Fruit fly (Drosophila melanogaster) S2 (cell line): ENCODE results near the gene nAChRalpha7.

Experiments used
- CG8478 ChIP-seq: fragments of >200 bp; optimal IDR thresholded peaks from 2 replicates; lab custom pipeline; 2018
- CTCF ChIP-seq, 2 experiments: fragments of >200 bp; optimal IDR thresholded peaks; 2 replicates each; lab custom pipeline; 2018

The nAChRalpha7 gene

DNA sequence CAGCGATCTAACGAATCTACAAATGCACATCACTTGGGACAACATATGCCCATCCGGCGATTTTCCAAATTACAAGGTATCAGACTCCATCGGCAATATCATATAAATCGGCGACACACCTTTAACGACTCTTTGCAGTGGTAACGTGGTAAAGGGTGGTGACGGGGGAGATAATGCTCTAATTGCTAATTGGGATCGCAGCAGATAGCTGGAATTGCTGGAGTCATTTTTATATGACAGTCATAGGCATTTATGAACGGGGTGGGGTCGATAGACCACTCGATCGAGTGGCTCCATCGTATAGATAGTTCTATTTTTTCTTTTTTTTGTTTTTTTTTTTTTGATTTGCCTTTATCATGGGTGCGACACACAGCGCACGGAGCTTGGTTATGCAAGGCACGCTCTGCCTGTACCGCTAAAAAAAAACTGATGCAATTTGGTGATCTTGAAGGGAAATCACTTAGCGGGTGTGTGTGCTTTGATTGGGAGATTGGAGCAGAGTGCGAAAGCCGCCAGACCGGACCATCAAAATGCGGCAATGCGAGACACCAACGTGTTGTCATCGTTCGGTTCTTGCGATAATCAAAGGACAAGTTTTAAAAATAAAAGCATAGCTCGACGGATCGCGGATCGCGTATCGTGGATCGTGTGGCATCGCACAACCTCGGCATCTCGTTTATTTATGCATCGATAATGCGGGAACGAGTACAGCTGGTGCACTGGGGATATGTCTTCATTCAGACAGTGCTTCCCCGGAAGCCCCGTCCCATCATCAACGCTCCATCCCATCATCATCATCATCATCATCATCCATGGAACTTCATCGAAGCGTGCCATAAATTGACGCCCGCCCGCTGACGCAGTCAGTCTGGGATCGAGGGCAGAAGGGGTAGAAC lies 33.7 kb downstream of the nAChRalpha7 start:
- no peak for TF ChIP-seq CTCF (optimal IDR thresholded peaks at IDR 0.05; lab: Kevin White, UChicago)
- TF ChIP-seq CG8478 (lab: Kevin White, UChicago): no peak

DNA sequence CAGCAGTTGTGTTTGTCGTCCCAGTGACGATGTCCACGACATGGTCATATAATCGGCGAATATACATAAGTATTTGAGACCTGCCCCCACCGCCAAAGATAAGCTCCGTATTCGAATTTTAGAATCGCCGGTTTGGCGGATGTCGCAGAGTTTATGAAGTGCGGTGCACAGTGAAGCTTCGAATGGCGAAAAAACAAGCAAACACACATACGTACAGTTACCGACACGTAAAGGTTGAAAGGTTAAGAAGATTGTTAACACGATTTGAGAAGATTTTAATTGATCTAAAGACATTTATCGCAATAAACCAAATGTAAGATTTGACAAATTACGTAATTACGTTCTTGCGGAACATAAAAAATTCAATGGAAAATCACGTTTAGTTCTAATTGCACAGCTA lies 38.6 kb downstream of the nAChRalpha7 start:
- TF ChIP-seq CG8478 (lab: Kevin White, UChicago) (no peak), CTCF (optimal IDR thresholded peaks at IDR 0.05; lab: Kevin White, UChicago) (no peak)

DNA sequence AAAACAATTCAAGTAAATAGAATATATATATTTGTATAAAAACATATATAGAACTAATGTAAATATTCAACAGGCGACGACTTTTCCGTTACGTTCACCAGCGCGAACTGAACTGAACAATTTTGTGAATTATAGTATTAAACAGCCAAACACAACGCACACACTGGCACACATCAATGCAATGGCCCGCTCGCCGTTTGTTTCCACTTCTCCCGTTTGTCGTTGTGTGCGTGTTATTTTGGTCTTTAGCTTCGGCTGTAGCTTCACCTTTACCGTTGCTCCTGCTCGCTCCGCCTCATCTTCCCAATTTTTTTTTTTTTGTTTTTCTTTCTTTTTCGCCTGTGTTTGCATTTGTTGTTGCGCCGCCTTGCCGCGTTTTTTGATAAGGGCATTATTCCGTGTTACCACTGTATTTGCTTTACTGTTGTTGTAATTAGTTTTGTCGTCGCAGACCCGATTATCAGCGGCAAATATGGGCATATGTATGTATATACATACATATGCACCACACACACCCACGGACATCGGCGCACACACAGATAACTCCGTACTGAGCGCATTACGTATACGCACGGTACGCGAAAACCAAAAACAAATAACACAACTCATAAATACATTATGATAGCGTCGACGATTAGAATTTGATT lies 40.3 kb downstream of the nAChRalpha7 start, which contains the start of gene CG8051:
Gene CG8051 (minus strand): TSS at position 116 of the 647 bp plus-strand sequence.
- TF ChIP-seq CTCF (optimal IDR thresholded peaks at IDR 0.05; lab: Kevin White, UChicago) (no peak), CG8478 (lab: Kevin White, UChicago) (no peak)

DNA sequence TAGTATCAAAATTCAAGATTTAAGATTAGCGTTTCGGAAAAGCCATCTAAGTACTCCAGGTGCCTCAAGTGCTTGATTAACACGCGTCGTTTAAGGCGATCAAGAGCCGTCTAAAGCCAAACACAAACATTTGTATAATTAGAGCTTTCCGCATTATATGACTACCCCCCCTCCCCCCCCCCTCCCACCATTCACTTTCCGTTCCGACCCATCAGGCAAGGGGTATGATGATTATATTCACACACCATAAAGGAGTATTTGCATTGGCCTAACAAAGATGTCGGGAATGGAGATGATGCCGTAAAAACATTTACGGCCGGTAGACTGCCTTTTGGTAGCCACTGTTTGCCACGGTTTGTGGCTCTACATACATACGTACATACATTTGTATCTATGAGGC lies 41.7 kb downstream of the nAChRalpha7 start:
- no peak for TF ChIP-seq CG8478 (lab: Kevin White, UChicago)
- no peak for TF ChIP-seq CTCF (optimal IDR thresholded peaks at IDR 0.05; lab: Kevin White, UChicago)

DNA sequence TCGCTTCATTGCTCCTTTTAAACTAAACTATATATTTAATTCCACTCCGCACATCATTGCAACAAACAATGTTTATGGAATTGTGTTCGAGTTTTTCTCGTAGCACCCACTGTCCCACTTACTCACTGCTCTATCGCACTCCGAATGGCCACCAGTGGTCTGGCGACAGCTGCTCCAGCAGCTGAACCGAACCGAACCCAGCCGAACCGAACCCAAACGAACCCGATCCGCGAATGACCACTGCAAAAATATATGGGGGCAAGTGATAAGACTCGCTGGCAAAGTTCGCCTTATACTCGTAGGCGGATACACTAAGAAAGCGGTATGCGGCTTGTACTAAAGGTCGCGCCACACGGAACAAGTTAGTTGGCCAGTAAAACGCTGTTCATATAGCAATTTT lies 43.1 kb downstream of the nAChRalpha7 start:
- TF ChIP-seq CTCF (optimal IDR thresholded peaks at IDR 0.05; lab: Kevin White, UChicago): no peak
- no peak for TF ChIP-seq CG8478 (lab: Kevin White, UChicago)

DNA sequence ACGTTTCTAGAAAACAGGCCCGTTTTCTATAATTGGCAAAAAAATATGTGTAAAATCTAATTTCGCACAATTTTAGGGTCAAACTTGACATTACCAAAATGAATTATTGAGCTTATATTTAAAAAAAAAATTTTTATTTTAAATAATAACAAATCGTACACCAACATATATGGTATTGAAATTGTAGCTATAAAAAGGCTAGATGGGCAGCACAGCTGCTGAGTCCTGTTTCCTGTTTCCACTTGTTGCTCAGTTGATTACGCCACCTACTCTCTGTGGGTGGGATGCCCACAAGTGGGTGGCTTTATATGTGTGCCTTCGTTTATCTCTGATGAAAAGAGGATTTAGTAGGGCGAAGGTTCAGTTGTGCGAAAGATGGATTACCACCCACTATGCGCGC lies 48.9 kb downstream of the nAChRalpha7 start:
- TF ChIP-seq CTCF (optimal IDR thresholded peaks at IDR 0.05; lab: Kevin White, UChicago): no peak
- no peak for TF ChIP-seq CG8478 (lab: Kevin White, UChicago)

DNA sequence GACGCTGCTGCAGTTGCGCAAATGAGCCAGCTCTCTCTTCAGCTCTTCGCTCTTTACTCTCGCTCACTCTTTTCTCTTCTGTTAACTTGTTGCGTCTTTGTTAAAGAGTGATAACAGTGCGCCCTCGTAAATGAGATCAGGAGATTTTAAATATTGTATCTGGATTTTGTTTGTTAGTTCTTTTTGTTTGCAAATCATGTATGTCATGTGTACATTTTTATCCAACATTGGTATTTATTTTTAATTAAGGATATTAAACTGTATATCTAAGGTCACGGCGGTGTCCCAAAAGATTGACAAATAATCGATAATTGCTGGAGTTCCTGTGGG lies 49.5 kb downstream of the nAChRalpha7 start:
- TF ChIP-seq CG8478 (lab: Kevin White, UChicago): no peak
- TF ChIP-seq CTCF (optimal IDR thresholded peaks at IDR 0.05; lab: Kevin White, UChicago): no peak

DNA sequence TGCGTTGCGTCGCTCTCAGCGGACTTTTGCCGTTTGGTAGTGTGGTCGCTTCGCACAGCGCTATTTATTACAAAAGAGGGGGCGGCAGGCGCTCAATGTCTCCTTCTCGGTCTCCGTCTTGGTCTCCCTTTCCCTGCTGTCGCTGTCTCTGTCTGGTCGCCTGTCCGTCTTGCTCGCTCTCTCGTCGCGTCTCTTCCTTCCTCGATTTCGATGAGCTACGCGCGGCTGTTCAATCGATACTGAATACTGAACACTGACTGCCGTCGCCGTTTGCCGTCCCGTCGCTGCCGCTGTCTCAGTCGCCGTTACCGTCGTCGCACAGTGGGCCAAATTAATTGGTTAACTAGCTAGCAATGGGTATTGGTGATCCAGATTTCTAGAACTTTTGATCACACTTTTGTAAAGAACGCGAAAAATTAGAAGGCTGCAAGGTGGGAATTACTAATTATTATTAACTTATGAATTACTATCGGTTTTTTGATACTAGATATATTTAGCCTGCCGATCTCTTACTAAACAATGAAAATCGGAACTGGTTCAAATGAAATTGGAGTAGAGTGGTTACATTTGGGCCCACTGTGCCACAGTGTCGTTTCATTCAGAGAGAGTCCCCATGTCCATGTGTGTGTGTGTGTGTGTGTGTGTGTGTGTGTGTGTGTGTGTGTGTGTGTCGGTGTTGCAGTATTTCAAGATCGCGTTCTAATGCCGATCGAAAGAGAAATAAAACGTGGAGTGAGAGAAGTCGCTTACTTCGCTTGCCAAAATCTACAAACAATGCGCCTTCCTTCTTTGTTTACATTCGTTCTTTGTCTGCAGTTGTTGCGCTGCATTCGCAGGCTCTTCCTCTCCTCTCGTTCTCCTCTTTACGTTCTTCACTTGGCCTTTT lies 50.1 kb downstream of the nAChRalpha7 start, which contains the start of gene CG8034:
Gene CG8034 (minus strand): TSS at position 264 of the 886 bp plus-strand sequence.
- no peak for TF ChIP-seq CTCF (optimal IDR thresholded peaks at IDR 0.05; lab: Kevin White, UChicago)

DNA sequence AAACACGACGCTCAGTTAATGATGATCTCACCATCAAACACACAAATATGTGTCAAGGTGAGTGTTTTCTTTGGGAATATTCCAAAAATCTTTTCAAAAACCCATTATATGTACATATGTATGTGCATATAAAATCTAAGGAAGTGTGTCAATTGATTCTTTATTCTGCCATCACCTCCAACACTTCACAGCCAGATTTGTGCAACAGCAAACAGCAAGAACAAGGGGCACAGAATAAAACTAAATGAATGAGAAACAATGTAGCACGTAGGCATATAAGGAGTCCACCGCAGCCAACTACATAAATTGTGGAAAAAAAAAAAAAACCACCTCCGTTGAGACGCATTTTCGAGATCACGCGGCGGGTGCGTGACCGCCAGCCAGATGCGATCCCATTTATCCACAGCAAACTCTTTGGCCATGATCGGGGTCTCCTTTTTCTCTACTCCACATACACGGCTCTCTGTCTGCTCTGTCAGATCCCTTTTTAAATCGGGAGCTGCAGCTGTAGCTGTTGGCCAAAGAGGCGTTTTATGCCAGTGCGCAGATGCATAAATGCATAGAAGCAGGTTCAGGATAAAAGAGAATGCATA lies 52.3 kb downstream of the nAChRalpha7 start:
- no peak for TF ChIP-seq CG8478 (lab: Kevin White, UChicago)
- TF ChIP-seq CTCF (optimal IDR thresholded peaks at IDR 0.05; lab: Kevin White, UChicago): no peak

DNA sequence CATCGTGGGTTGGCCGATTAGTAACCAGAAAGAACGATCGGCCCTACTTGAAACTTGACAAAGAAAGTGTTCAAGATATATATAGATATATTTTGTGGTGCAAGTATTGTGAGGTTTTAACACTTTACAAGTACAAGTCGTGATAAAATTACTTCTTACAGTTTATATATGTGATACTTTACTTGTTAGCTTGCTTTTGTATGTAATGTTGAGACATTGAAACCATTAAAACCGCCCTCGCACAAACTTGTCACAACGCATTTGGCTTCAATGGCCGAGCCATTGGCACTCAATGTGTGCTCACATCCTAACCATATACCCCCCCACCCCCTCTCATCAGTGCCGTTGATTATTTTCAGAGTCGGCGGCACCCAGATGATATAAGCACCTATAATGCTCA lies 53.3 kb downstream of the nAChRalpha7 start:
- TF ChIP-seq CG8478 (lab: Kevin White, UChicago) (no peak), CTCF (optimal IDR thresholded peaks at IDR 0.05; lab: Kevin White, UChicago) (no peak)

DNA sequence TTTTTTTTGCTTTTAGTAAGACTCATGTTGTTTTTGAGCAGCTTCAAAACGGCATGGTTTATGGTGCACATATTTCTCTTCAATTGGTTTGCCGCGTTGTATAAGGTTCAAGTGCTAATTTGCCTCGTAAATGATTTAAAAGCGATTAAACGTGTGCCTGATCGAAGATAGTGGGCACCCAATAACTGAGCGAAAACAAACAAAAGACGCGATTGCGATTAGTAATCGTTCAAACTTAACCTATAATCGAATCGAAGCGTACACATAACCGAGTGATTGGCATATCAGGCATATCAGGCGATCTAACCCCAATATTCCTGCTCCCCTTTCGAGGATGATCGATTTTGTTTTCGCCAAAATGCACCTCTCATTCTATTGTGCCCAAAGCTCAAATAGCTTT lies 54.2 kb downstream of the nAChRalpha7 start:
- no peak for TF ChIP-seq CG8478 (lab: Kevin White, UChicago)
- no peak for TF ChIP-seq CTCF (optimal IDR thresholded peaks at IDR 0.05; lab: Kevin White, UChicago)

DNA sequence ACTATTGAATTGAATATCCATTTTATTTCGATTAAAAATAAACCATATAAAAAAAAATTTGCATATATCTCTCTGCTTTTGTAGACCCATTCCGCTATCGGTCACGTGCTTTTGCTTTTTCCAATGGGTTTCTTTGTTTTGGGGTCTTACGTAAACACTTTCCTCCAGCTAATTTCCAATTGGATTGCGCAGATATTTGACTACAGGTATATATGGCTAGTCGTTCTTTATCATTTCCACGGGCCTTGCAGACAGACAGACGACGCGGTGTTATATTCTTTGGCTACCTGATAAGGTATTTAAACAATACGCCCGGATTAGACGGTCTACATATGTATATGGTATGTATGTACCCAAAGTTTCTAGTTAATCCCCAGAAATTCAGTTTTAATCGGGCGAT lies 54.9 kb downstream of the nAChRalpha7 start:
- TF ChIP-seq CTCF (optimal IDR thresholded peaks at IDR 0.05; lab: Kevin White, UChicago): no peak
- no peak for TF ChIP-seq CG8478 (lab: Kevin White, UChicago)

DNA sequence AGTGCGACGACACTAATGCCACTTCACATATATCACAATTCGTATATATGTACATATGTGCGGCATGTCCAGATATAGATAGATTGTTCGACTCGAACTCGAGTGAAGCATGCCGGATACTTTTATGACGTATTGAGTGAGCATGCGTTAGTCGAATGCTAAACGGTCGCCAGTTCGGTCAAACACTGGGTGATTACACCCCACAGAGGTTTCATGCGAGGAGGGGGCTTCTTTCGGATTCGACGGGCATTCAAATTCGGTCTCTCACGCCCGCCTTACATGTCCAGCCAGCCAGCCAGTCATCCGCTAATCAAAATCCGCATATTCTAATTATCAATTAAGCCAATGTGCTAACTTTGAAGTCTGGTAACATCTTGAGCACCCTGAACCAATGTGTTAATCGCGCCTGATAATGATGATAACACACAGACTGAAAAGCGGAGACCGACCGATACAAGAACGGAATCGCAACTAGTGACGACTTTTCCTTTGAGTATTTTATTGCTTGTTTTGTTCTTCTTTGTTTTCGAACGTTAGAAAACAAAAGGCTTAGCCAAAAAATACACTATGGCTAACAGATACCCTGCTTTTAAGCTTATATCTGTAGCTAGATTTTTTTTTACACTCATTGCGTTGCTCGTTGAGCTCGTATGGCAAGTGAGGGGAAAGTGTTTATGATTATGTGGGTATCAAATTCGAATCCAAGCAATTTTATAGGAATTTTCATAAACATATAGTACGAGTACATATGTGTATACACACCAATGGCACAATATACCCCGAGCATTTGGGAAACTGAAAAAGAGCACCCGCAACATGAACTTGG lies 56.3 kb downstream of the nAChRalpha7 start:
- no peak for TF ChIP-seq CTCF (optimal IDR thresholded peaks at IDR 0.05; lab: Kevin White, UChicago)
- no peak for TF ChIP-seq CG8478 (lab: Kevin White, UChicago)
